Fruit fly (Drosophila melanogaster): ENCODE data around the gene CG17544.

Gene CG17544

dm6 chr2L:19366301-19366700, 32.0 kb downstream of the CG17544 start:
- TF ChIP-seq CG7368 (GFP tag; optimal IDR thresholded peaks at IDR 0.05) (no peak), spab (GFP tag; optimal IDR thresholded peaks at IDR 0.05) (no peak), lz (GFP tag; optimal IDR thresholded peaks at IDR 0.05) (no peak), CG8319 (GFP tag; optimal IDR thresholded peaks at IDR 0.05) (no peak), acj6 (GFP tag; optimal IDR thresholded peaks at IDR 0.05) (no peak), CG11762 (GFP tag; optimal IDR thresholded peaks at IDR 0.05; ENCODE audit: insufficient read depth) (no peak), svp (GFP tag) (peak; percentile 77), pdm3 (GFP tag; optimal IDR thresholded peaks at IDR 0.05) (no peak), CG8632 (GFP tag; optimal IDR thresholded peaks at IDR 0.05) (no peak), OdsH (GFP tag; optimal IDR thresholded peaks at IDR 0.05) (no peak), Sox102F (GFP tag; optimal IDR thresholded peaks at IDR 0.05) (no peak), CG11294 (GFP tag; IDR thresholded peaks at IDR 0.05) (no peak), CG16779 (tag; optimal IDR thresholded peaks at IDR 0.05) (no peak), cyc (GFP tag; optimal IDR thresholded peaks at IDR 0.05) (peak; percentile 17), vri (GFP tag; optimal IDR thresholded peaks at IDR 0.05) (no peak), dac (GFP tag; optimal IDR thresholded peaks at IDR 0.05) (no peak), ss (GFP tag; optimal IDR thresholded peaks at IDR 0.05) (peak in 1 of 2 experiments; percentile 41), Sox15 (GFP tag; optimal IDR thresholded peaks at IDR 0.05) (no peak), Hr4 (GFP tag; optimal IDR thresholded peaks at IDR 0.05) (no peak), CG6163 (GFP tag; IDR thresholded peaks at IDR 0.05) (peak; percentile 46; the same call in 1 of the 3 replicates), Eip75B (GFP tag; optimal IDR thresholded peaks at IDR 0.05) (no peak), CG31627 (GFP tag; optimal IDR thresholded peaks at IDR 0.05) (no peak), net (GFP tag; optimal IDR thresholded peaks at IDR 0.05) (no peak), Eip78C (GFP tag) (peak; percentile 58), CG9139 (GFP tag; optimal IDR thresholded peaks at IDR 0.05) (no peak), topi (GFP tag; optimal IDR thresholded peaks at IDR 0.05) (peak; percentile 28), salr (GFP tag; optimal IDR thresholded peaks at IDR 0.05) (no peak), CG34406 (GFP tag; optimal IDR thresholded peaks at IDR 0.05) (no peak), achi (GFP tag; optimal IDR thresholded peaks at IDR 0.05) (no peak), CG10631 (GFP tag; optimal IDR thresholded peaks at IDR 0.05) (peak; percentile 13), Smox (GFP tag; optimal IDR thresholded peaks at IDR 0.05) (no peak), CG3919 (GFP tag; optimal IDR thresholded peaks at IDR 0.05) (peak; percentile 42), dsx (GFP tag; optimal IDR thresholded peaks at IDR 0.05; ENCODE audit: poor library complexity, severe bottlenecking) (no peak), Hr39 (GFP tag; optimal IDR thresholded peaks at IDR 0.05) (peak; percentile 8), fkh (GFP tag; optimal IDR thresholded peaks at IDR 0.05) (no peak), fd59A (GFP tag; optimal IDR thresholded peaks at IDR 0.05) (no peak), Gug (GFP tag; IDR thresholded peaks at IDR 0.05) (no peak)

dm6 chr2L:19364622-19365021, 33.7 kb downstream of the CG17544 start:
- peak; percentile 69 for TF ChIP-seq CG34406 (GFP tag; optimal IDR thresholded peaks at IDR 0.05)
- TF ChIP-seq fd59A (GFP tag; optimal IDR thresholded peaks at IDR 0.05): peak; percentile 38
- TF ChIP-seq spab (GFP tag; optimal IDR thresholded peaks at IDR 0.05): peak; percentile 56
- TF ChIP-seq CG8632 (GFP tag; optimal IDR thresholded peaks at IDR 0.05): peak; percentile 71
- TF ChIP-seq ss (GFP tag; optimal IDR thresholded peaks at IDR 0.05): peak in 1 of 2 experiments; percentile 58
- no peak for TF ChIP-seq CG8319 (GFP tag; optimal IDR thresholded peaks at IDR 0.05)
- TF ChIP-seq CG15336 (GFP tag; IDR thresholded peaks at IDR 0.05): peak; percentile 59
- TF ChIP-seq CG32006 (GFP tag; optimal IDR thresholded peaks at IDR 0.05): peak; percentile 69
- TF ChIP-seq eg (GFP tag; IDR thresholded peaks at IDR 0.05): peak; percentile 55; the same call in 2 of the 3 replicates
- peak; percentile 49 for TF ChIP-seq CG6792 (GFP tag; optimal IDR thresholded peaks at IDR 0.05)
- peak; percentile 54 for TF ChIP-seq fkh (GFP tag; optimal IDR thresholded peaks at IDR 0.05)
- peak; percentile 62 for TF ChIP-seq esn (GFP tag; optimal IDR thresholded peaks at IDR 0.05)
- TF ChIP-seq fd85E (GFP tag; optimal IDR thresholded peaks at IDR 0.05): no peak
- TF ChIP-seq lz (GFP tag; optimal IDR thresholded peaks at IDR 0.05): peak; percentile 45
- peak; percentile 65 for TF ChIP-seq achi (GFP tag; optimal IDR thresholded peaks at IDR 0.05)
- TF ChIP-seq net (GFP tag; optimal IDR thresholded peaks at IDR 0.05): peak; percentile 47
- TF ChIP-seq pdm3 (GFP tag; optimal IDR thresholded peaks at IDR 0.05): peak; percentile 40
- peak; percentile 48 for TF ChIP-seq Sox14 (GFP tag; optimal IDR thresholded peaks at IDR 0.05)
- peak; percentile 54 for TF ChIP-seq Met (GFP tag; optimal IDR thresholded peaks at IDR 0.05)
- TF ChIP-seq CG6854 (GFP tag; optimal IDR thresholded peaks at IDR 0.05): peak; percentile 14
- TF ChIP-seq Eip93F (GFP tag; optimal IDR thresholded peaks at IDR 0.05): no peak
- peak; percentile 41 for TF ChIP-seq CG7368 (GFP tag; optimal IDR thresholded peaks at IDR 0.05)
- TF ChIP-seq OdsH (GFP tag; optimal IDR thresholded peaks at IDR 0.05): peak; percentile 75
- peak; percentile 0 for TF ChIP-seq Blimp-1 (GFP tag; optimal IDR thresholded peaks at IDR 0.05)
- TF ChIP-seq CG4318 (GFP tag; optimal IDR thresholded peaks at IDR 0.05): peak; percentile 31
- peak; percentile 38 for TF ChIP-seq CG31627 (GFP tag; optimal IDR thresholded peaks at IDR 0.05)
- TF ChIP-seq CG11294 (GFP tag; IDR thresholded peaks at IDR 0.05): no peak
- TF ChIP-seq Sox15 (GFP tag; optimal IDR thresholded peaks at IDR 0.05): peak; percentile 41
- TF ChIP-seq CG9139 (GFP tag; optimal IDR thresholded peaks at IDR 0.05): peak; percentile 14
- TF ChIP-seq Eip78C (GFP tag): peak; percentile 90
- TF ChIP-seq cyc (GFP tag; optimal IDR thresholded peaks at IDR 0.05): peak; percentile 51

All from whole organism, prepupa.